Fruit fly (Drosophila melanogaster): ENCODE measurements around the gene CG15147.

DNA sequence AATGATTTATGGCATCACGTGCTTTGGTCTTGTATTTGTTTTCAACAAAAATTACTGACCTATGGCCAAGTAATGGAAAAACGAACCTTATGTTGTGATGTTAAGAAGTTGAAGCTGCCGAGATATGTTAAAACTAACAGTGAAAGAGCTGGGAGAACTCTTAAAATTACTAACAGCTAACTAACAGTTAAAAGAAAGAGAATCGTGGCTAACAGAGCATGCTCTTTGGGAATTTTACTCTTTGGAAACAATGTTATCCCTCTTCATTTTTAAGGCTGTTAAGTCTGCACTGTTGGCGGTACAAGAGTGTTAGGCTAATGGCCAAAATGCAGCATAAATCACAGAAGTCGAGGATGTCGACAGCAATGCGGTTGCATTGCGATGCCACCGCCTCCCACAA lies 5.0 kb downstream of the CG15147 start:
- no peak for TF ChIP-seq Hr78 (GFP tag; optimal IDR thresholded peaks at IDR 0.05)
- TF ChIP-seq Vsx2 (GFP tag; optimal IDR thresholded peaks at IDR 0.05; ENCODE audit: partially characterized antibody): no peak
- TF ChIP-seq dmrt93B (GFP tag; optimal IDR thresholded peaks at IDR 0.05): no peak
- no peak for TF ChIP-seq woc (GFP tag; optimal IDR thresholded peaks at IDR 0.05)

All from whole organism, wandering third instar larva.